Worm (Caenorhabditis elegans) whole organism, L4 larva: ENCODE measurements around the gene atad-3.
A peak's percentile ranks its signal among the peaks of the same experiment; 100 is the strongest.

ENCODE experiments used
- D1046.2 ChIP-seq: fragments of 200-800 bp; sonication (Bioruptor generic); IDR thresholded peaks from 2 replicates; pipeline ENCODE4 v1.3.6; 2022; ENCODE audit warnings: missing genetic modification characterization, missing compliant biosample characterization
- F26F4.8 ChIP-seq: fragments of 200-800 bp; sonication (Bioruptor generic); conservative IDR thresholded peaks from 2 replicates; pipeline ENCODE4 v1.3.6; 2022; ENCODE audit warnings: missing genetic modification characterization, missing compliant biosample characterization
- R02D3.7 ChIP-seq: fragments of 150-350 bp; sonication (generic microtip); optimal IDR thresholded peaks from 3 replicates; lab custom pipeline; 2014; ENCODE audit warnings: missing biosample characterization, missing genetic modification characterization
- T26A8.4 ChIP-seq: fragments of 200-800 bp; sonication (Bioruptor generic); IDR thresholded peaks from 2 replicates; pipeline ENCODE4 v1.3.6; 2022; ENCODE audit warnings: missing genetic modification characterization, missing compliant biosample characterization
- Y5F2A.4 ChIP-seq: fragments of 200-800 bp; sonication (Bioruptor generic); optimal IDR thresholded peaks from 2 replicates; lab custom pipeline; 2018; ENCODE audit warnings: mild to moderate bottlenecking, missing genetic modification characterization, missing compliant biosample characterization
- ZK546.5 ChIP-seq, 2 experiments: sonication (generic microtip); optimal IDR thresholded peaks; 2 replicates each; lab custom pipeline; 2017; ENCODE audit warnings: missing biosample characterization in 2 of 2, missing genetic modification characterization in 2 of 2
- ama-1 ChIP-seq: fragments of 150-350 bp; optimal IDR thresholded peaks from 2 replicates; lab custom pipeline; 2014; ENCODE audit warnings: inconsistent platforms, mixed read lengths
- arid-1 ChIP-seq: fragments of 200-800 bp; sonication (Bioruptor generic); conservative IDR thresholded peaks from 2 replicates; pipeline ENCODE4 v1.3.6; 2022; ENCODE audit warnings: missing genetic modification reagents, missing genetic modification characterization, missing compliant biosample characterization
- ceh-20 ChIP-seq: fragments of 200-800 bp; sonication (Bioruptor generic); IDR thresholded peaks from 2 replicates; pipeline ENCODE4 v1.3.6; 2022; ENCODE audit warnings: missing genetic modification reagents, missing genetic modification characterization, missing compliant biosample characterization
- ceh-28 ChIP-seq: fragments of 150-350 bp; optimal IDR thresholded peaks from 2 replicates; lab custom pipeline; 2014; ENCODE audit warnings: missing biosample characterization, missing genetic modification reagents, missing genetic modification characterization
- ceh-32 ChIP-seq: sonication (generic microtip); optimal IDR thresholded peaks from 2 replicates; lab custom pipeline; 2016; ENCODE audit warnings: mild to moderate bottlenecking, missing genetic modification characterization, missing compliant biosample characterization; ENCODE audit not compliant: poor library complexity
- ceh-62 ChIP-seq: sonication (generic microtip); optimal IDR thresholded peaks from 2 replicates; lab custom pipeline; 2017; ENCODE audit warnings: missing biosample characterization, missing genetic modification characterization
- cey-2 ChIP-seq: sonication (generic microtip); optimal IDR thresholded peaks from 3 replicates; lab custom pipeline; 2017; ENCODE audit warnings: missing genetic modification characterization, mild to moderate bottlenecking, missing compliant biosample characterization, antibody characterized with exemption, borderline replicate concordance; ENCODE audit not compliant: insufficient read depth
- daf-12 ChIP-seq: fragments of 150-350 bp; optimal IDR thresholded peaks from 2 replicates; lab custom pipeline; 2014; ENCODE audit warnings: missing biosample characterization, missing genetic modification reagents, missing genetic modification characterization
- daf-8 ChIP-seq: fragments of 200-800 bp; sonication (Bioruptor generic); IDR thresholded peaks from 2 replicates; pipeline ENCODE4 v1.3.6; 2022; ENCODE audit warnings: missing genetic modification characterization, missing compliant biosample characterization
- dmd-6 ChIP-seq: fragments of 200-800 bp; sonication (Bioruptor generic); IDR thresholded peaks from 2 replicates; pipeline ENCODE4 v1.3.6; 2022; ENCODE audit warnings: missing genetic modification reagents, missing genetic modification characterization, missing compliant biosample characterization
- dmd-8 ChIP-seq: fragments of 200-800 bp; sonication (Bioruptor generic); IDR thresholded peaks from 2 replicates; pipeline ENCODE4 v1.3.6; 2022; ENCODE audit warnings: missing genetic modification characterization, missing compliant biosample characterization
- dve-1 ChIP-seq: sonication (generic microtip); optimal IDR thresholded peaks from 2 replicates; lab custom pipeline; 2017; ENCODE audit warnings: antibody characterized with exemption, mild to moderate bottlenecking, missing genetic modification characterization, missing compliant biosample characterization; ENCODE audit not compliant: insufficient read depth
- egl-43 ChIP-seq: fragments of 200-800 bp; sonication (Bioruptor generic); IDR thresholded peaks from 2 replicates; pipeline ENCODE4 v1.3.6; 2022; ENCODE audit warnings: missing genetic modification reagents, missing genetic modification characterization, missing compliant biosample characterization
- gei-8 ChIP-seq: fragments of 200-800 bp; sonication (Bioruptor generic); optimal IDR thresholded peaks from 2 replicates; lab custom pipeline; 2018; ENCODE audit warnings: mild to moderate bottlenecking, missing genetic modification characterization, missing compliant biosample characterization
- hlh-30 ChIP-seq: sonication (generic microtip); optimal IDR thresholded peaks from 2 replicates; lab custom pipeline; 2017; ENCODE audit warnings: antibody characterized with exemption, mild to moderate bottlenecking, missing genetic modification characterization, missing compliant biosample characterization; ENCODE audit not compliant: insufficient read depth
- lim-7 ChIP-seq: fragments of 200-800 bp; sonication (Bioruptor generic); IDR thresholded peaks from 2 replicates; pipeline ENCODE4 v1.3.6; 2022; ENCODE audit warnings: missing genetic modification characterization, missing compliant biosample characterization
- lin-1 ChIP-seq: fragments of 200-800 bp; sonication (Bioruptor generic); IDR thresholded peaks from 2 replicates; pipeline ENCODE4 v1.3.6; 2022; ENCODE audit warnings: missing genetic modification reagents, missing genetic modification characterization, missing compliant biosample characterization
- lin-29 ChIP-seq: fragments of 200-800 bp; sonication (Bioruptor generic); IDR thresholded peaks from 2 replicates; pipeline ENCODE4 v1.3.6; 2022; ENCODE audit warnings: missing genetic modification reagents, missing genetic modification characterization, missing compliant biosample characterization
- lin-39 ChIP-seq: fragments of 150-350 bp; optimal IDR thresholded peaks from 2 replicates; lab custom pipeline; 2014; ENCODE audit warnings: missing biosample characterization, missing genetic modification reagents, missing genetic modification characterization
- lsy-2 ChIP-seq, 2 experiments: fragments of 150-350 bp in 1 of 2; sonication (generic microtip) in 1 of 2; optimal IDR thresholded peaks; 2 replicates each; lab custom pipeline; 2014 to 2017; ENCODE audit warnings: missing biosample characterization in 2 of 2, missing genetic modification characterization in 2 of 2
- madf-5 ChIP-seq, 2 experiments: fragments of 200-800 bp; sonication (Bioruptor generic); IDR thresholded peaks; 2 replicates each; pipeline ENCODE4 v1.3.6; 2022; ENCODE audit warnings: missing compliant biosample characterization in 2 of 2, missing genetic modification characterization in 2 of 2
- mdt-29 ChIP-seq: fragments of 200-800 bp; sonication (Bioruptor generic); IDR thresholded peaks from 2 replicates; pipeline ENCODE4 v1.3.6; 2022; ENCODE audit warnings: missing genetic modification reagents, missing genetic modification characterization, missing compliant biosample characterization
- nhr-10 ChIP-seq: fragments of 150-350 bp; optimal IDR thresholded peaks from 2 replicates; lab custom pipeline; 2014; ENCODE audit warnings: missing biosample characterization, missing genetic modification characterization
- nhr-102 ChIP-seq: sonication (generic microtip); optimal IDR thresholded peaks from 2 replicates; lab custom pipeline; 2016; ENCODE audit warnings: mild to moderate bottlenecking, missing genetic modification characterization, moderate library complexity, missing compliant biosample characterization
- nhr-11 ChIP-seq: fragments of 150-350 bp; optimal IDR thresholded peaks from 2 replicates; lab custom pipeline; 2014; ENCODE audit warnings: missing biosample characterization, missing genetic modification characterization
- nhr-25 ChIP-seq: sonication (generic microtip); optimal IDR thresholded peaks from 2 replicates; lab custom pipeline; 2017; ENCODE audit warnings: missing genetic modification characterization, mild to moderate bottlenecking, missing compliant biosample characterization, antibody characterized with exemption, moderate library complexity, borderline replicate concordance; ENCODE audit not compliant: insufficient read depth
- nhr-42 ChIP-seq: fragments of 200-800 bp; sonication (Bioruptor generic); IDR thresholded peaks from 2 replicates; pipeline ENCODE4 v1.3.6; 2022; ENCODE audit warnings: missing genetic modification characterization, missing compliant biosample characterization
- nhr-77 ChIP-seq: fragments of 150-350 bp; optimal IDR thresholded peaks from 2 replicates; lab custom pipeline; 2014; ENCODE audit warnings: missing biosample characterization, missing genetic modification characterization
- pha-4 ChIP-seq, 2 experiments: fragments of 150-350 bp in 1 of 2; fragments of 200-800 bp in 1 of 2; sonication (Bioruptor generic) in 1 of 2; IDR thresholded peaks in 1 of 2; optimal IDR thresholded peaks in 1 of 2; 2 replicates each; pipeline versions ENCODE4 v1.3.6 to Lab custom; 2014 to 2022; ENCODE audit warnings: missing genetic modification characterization in 2 of 2, missing genetic modification reagents in 2 of 2, missing biosample characterization in 1 of 2, missing compliant biosample characterization in 1 of 2
- php-3 ChIP-seq: fragments of 200-800 bp; sonication (Bioruptor generic); IDR thresholded peaks from 2 replicates; pipeline ENCODE4 v1.3.6; 2022; ENCODE audit warnings: missing genetic modification reagents, missing genetic modification characterization, missing compliant biosample characterization
- pqm-1 ChIP-seq: sonication (generic microtip); optimal IDR thresholded peaks from 2 replicates; lab custom pipeline; 2017; ENCODE audit warnings: missing biosample characterization, missing genetic modification characterization
- saeg-2 ChIP-seq: fragments of 200-800 bp; sonication (Bioruptor generic); IDR thresholded peaks from 2 replicates; pipeline ENCODE4 v1.3.6; 2022; ENCODE audit warnings: missing genetic modification reagents, missing genetic modification characterization, missing compliant biosample characterization
- sdz-12 ChIP-seq: fragments of 200-800 bp; sonication (Bioruptor generic); optimal IDR thresholded peaks from 2 replicates; lab custom pipeline; 2018; ENCODE audit warnings: mild to moderate bottlenecking, missing genetic modification characterization, missing compliant biosample characterization
- set-16 ChIP-seq: fragments of 200-800 bp; sonication (Bioruptor generic); IDR thresholded peaks from 2 replicates; pipeline ENCODE4 v1.3.6; 2022; ENCODE audit warnings: missing genetic modification reagents, missing genetic modification characterization, missing compliant biosample characterization
- snpc-4 ChIP-seq: fragments of 150-350 bp; optimal IDR thresholded peaks from 2 replicates; lab custom pipeline; 2014; ENCODE audit warnings: missing biosample characterization, missing genetic modification characterization
- spr-1 ChIP-seq: sonication (generic microtip); optimal IDR thresholded peaks from 2 replicates; lab custom pipeline; 2016; ENCODE audit warnings: mild to moderate bottlenecking, missing genetic modification characterization, missing compliant biosample characterization
- spr-3 ChIP-seq: fragments of 200-800 bp; sonication (Bioruptor generic); optimal IDR thresholded peaks from 2 replicates; lab custom pipeline; 2018; ENCODE audit warnings: mild to moderate bottlenecking, missing genetic modification characterization, missing compliant biosample characterization
- tra-1 ChIP-seq: fragments of 200-800 bp; sonication (Bioruptor generic); IDR thresholded peaks from 2 replicates; pipeline ENCODE4 v1.3.6; 2022; ENCODE audit warnings: missing genetic modification reagents, missing genetic modification characterization, missing compliant biosample characterization
- unc-39 ChIP-seq: sonication (generic microtip); optimal IDR thresholded peaks from 2 replicates; lab custom pipeline; 2017; ENCODE audit warnings: missing biosample characterization, missing genetic modification characterization
- unc-62 ChIP-seq, 3 experiments: fragments of 150-350 bp in 1 of 3; sonication (generic microtip); optimal IDR thresholded peaks in 2 of 3; peaks in 1 of 3; 1 replicate in 1 of 3; 2 replicates in 2 of 3; lab custom pipeline; 2014 to 2017; ENCODE audit warnings: missing biosample characterization in 3 of 3, missing genetic modification characterization in 3 of 3, missing genetic modification reagents in 3 of 3, missing genotype in 1 of 3
- zip-11 ChIP-seq: fragments of 200-800 bp; sonication (Bioruptor generic); IDR thresholded peaks from 2 replicates; pipeline ENCODE4 v1.3.6; 2022; ENCODE audit warnings: missing genetic modification characterization, missing compliant biosample characterization
- zip-2 ChIP-seq: fragments of 150-350 bp; optimal IDR thresholded peaks from 2 replicates; lab custom pipeline; 2014; ENCODE audit warnings: missing biosample characterization, missing genetic modification characterization

Gene atad-3

ce11 chrII:10248355-10249041 is at the start of gene atad-3 (continued):
- TF ChIP-seq mdt-29 (peak; percentile 75), cey-2 (tag; lab: Kevin White, UChicago) (no peak), nhr-77 (tag; lab: Kevin White, UChicago) (peak; percentile 85), spr-1 (tag; lab: Kevin White, UChicago) (peak; percentile 74), nhr-102 (tag; lab: Kevin White, UChicago) (peak; percentile 65), gei-8 (GFP tag; lab: Kevin White, UChicago) (no peak), dmd-6 (GFP tag; lab: Robert Waterston, UW) (peak; percentile 97), dmd-8 (GFP tag; lab: Robert Waterston, UW) (peak; percentile 84), arid-1 (peak; percentile 92), ceh-62 (tag; lab: Kevin White, UChicago) (no peak), daf-8 (GFP tag; lab: Robert Waterston, UW) (no peak), nhr-42 (peak; percentile 95), lim-7 (GFP tag; lab: Robert Waterston, UW) (peak; percentile 79), ceh-20 (GFP tag; lab: Robert Waterston, UW) (peak; percentile 97), tra-1 (GFP tag; lab: Robert Waterston, UW) (peak; percentile 97), Y5F2A.4 (GFP tag; lab: Kevin White, UChicago) (no peak), set-16 (peak; percentile 58), snpc-4 (tag; lab: Kevin White, UChicago) (no peak), spr-3 (GFP tag; lab: Kevin White, UChicago) (no peak), sdz-12 (no peak), nhr-25 (tag; lab: Kevin White, UChicago) (no peak), lin-1 (GFP tag; lab: Robert Waterston, UW) (peak; percentile 59; the same call in 1 of the 2 replicates), saeg-2 (GFP tag; lab: Robert Waterston, UW) (peak; percentile 84), hlh-30 (tag; lab: Kevin White, UChicago) (peak; percentile 60), lsy-2 (tag; optimal IDR thresholded peaks at IDR 0.05; lab: Kevin White, UChicago) (peak; percentile 79 to 91), unc-39 (tag; lab: Kevin White, UChicago) (no peak), lin-39 (tag; lab: Kevin White, UChicago) (no peak), zip-11 (GFP tag; lab: Robert Waterston, UW) (no peak), dve-1 (tag; lab: Kevin White, UChicago) (peak; percentile 75), zip-2 (tag; lab: Kevin White, UChicago) (no peak), D1046.2 (GFP tag; lab: Robert Waterston, UW) (peak; percentile 97), pqm-1 (tag; lab: Kevin White, UChicago) (no peak), R02D3.7 (no peak), unc-62 (GFP tag; optimal IDR thresholded peaks at IDR 0.05 in 1 of 2; lab: Kevin White, UChicago) (no peak), unc-62 (tag; optimal IDR thresholded peaks at IDR 0.05; lab: Kevin White, UChicago) (no peak), ama-1 (lab: Kevin White, UChicago) (no peak), ceh-32 (tag; lab: Kevin White, UChicago) (no peak), T26A8.4 (peak; percentile 92), daf-12 (no peak), nhr-11 (tag; lab: Kevin White, UChicago) (peak; percentile 96), egl-43 (peak; percentile 95), ZK546.5 (tag; optimal IDR thresholded peaks at IDR 0.05; lab: Kevin White, UChicago) (no peak), pha-4 (GFP tag; IDR thresholded peaks at IDR 0.05; lab: Robert Waterston, UW) (peak; percentile 90), pha-4 (tag; optimal IDR thresholded peaks at IDR 0.05; lab: Kevin White, UChicago) (peak; percentile 54), php-3 (GFP tag; lab: Robert Waterston, UW) (peak; percentile 82), F26F4.8 (GFP tag; lab: Robert Waterston, UW) (no peak), lin-29 (GFP tag; lab: Robert Waterston, UW) (peak; percentile 80; the same call in 1 of the 2 replicates), nhr-10 (peak; percentile 25), ceh-28 (tag; lab: Kevin White, UChicago) (no peak), madf-5 (GFP tag; IDR thresholded peaks at IDR 0.05; lab: Robert Waterston, UW) (peak; percentile 91 to 96; a peak in 3 of 4 replicates)
